Worm (Caenorhabditis elegans) whole organism, dauer: ENCODE measurements around the gene F07G6.12.
"Not testable (repeated sequence)": the region's sequence is repeated elsewhere in the genome, so short reads cannot be mapped to it uniquely, and the experiment has no call there.

ENCODE experiments used
- unc-62 ChIP-seq: sonication (generic microtip); optimal IDR thresholded peaks from 2 replicates; lab custom pipeline; 2017; ENCODE audit warnings: missing biosample characterization, missing genetic modification reagents, missing genetic modification characterization

F07G6.12 gene

DNA sequence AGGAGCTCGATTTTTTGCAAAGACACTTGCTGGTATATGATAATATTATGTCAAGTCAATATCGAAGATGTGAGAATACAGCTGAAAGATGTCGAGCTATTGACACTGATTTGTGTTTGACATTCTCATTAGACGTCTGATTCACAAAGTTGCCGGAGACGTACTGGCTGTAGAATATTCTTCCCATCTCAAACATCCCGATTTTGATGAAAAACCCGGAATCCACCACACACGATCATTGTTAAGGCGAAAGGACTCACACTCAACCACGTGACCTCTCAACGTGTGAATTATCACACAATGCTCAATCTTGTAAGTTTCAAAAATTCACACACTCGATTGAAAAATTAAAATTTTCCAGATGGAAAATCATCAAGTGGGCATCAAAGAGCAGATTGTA lies at the start of gene F07G6.12:
Gene F07G6.12, plus strand, starts transcription at position 301 of the 400 bp plus-strand sequence.
- no peak for TF ChIP-seq unc-62 (GFP tag; lab: Kevin White, UChicago)

ce11 chrX:1687079-1687478 lies 49.0 kb upstream of the F07G6.12 start, which contains the start of gene C36C9.11:
TSS of gene C36C9.11 (plus strand) at chrX:1687379.
- not testable (repeated sequence) for TF ChIP-seq unc-62 (GFP tag; lab: Kevin White, UChicago)

ce11 chrX:1689996-1690395 lies 46.0 kb upstream of the F07G6.12 start, which contains the start of gene C36C9.12:
TSS of gene C36C9.12 (minus strand) at chrX:1690096.
- TF ChIP-seq unc-62 (GFP tag; lab: Kevin White, UChicago), result not testable (repeated sequence)

DNA sequence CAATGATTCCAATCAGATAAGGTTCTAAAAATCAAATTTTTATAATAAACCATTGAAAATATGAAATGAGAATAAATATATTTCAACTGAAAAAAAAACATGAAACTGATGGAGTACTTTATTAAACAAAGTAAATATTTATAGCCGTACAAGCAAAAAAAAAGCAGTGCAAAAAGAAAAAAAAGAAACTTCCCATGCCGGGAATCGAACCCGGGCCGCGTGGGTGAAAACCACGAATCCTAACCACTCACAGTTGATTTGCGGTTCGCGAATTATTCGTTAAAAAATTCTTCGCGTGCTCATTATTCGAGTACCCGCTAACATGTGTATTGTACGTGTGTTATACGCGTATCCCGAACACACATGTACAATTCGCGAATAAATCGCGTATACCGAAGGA lies 45.1 kb upstream of the F07G6.12 start, which contains the start of gene C36C9.6:
Gene C36C9.6, minus strand, starts transcription at position 101 of the 400 bp plus-strand sequence.
- not testable (repeated sequence) for TF ChIP-seq unc-62 (GFP tag; lab: Kevin White, UChicago)

ce11 chrX:1696879-1697278 lies 39.2 kb upstream of the F07G6.12 start, which contains the start of gene C36C9.4:
TSS of gene C36C9.4 (minus strand) at chrX:1696979.
- TF ChIP-seq unc-62 (GFP tag; lab: Kevin White, UChicago), result not testable (repeated sequence)

DNA sequence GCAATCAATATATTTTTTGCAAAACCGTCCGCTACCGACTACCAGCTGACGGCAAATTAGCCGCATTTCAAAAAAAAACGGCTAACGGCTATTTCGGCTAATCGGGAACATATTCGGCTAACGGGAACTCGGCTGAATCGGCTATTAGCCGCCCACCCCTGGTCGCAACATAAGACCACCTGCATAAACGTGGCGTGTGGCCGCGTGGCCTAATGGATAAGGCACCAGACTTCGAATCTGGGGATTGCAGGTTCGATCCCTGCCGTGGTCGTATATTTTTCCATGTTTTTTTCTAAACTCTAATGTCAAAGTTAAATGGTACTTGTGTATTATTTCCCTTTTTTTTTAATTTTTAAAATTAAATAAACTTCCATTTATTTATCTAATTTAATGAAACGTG lies 37.6 kb upstream of the F07G6.12 start:
- TF ChIP-seq unc-62 (GFP tag; lab: Kevin White, UChicago), result no peak

DNA sequence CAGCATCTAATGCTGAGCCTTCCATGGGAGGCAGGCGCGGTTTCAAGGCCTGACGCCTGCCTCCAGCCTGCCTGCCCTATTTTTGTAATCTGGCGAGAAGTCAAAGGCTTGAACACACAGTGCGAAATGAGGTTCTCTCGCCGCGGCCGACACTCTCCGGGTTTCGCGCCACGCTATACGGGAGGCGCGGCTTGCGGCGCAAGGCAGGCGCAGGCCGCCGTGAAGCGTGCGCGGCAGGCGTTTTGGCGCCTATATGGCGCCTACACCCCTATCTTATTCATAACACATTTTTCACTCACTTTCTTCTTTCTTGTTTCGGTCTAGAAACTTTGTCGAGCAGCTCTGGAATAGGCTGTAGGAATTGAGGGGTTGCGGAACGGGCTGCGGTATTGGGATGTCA lies 33.0 kb upstream of the F07G6.12 start:
- no peak for TF ChIP-seq unc-62 (GFP tag; lab: Kevin White, UChicago)

DNA sequence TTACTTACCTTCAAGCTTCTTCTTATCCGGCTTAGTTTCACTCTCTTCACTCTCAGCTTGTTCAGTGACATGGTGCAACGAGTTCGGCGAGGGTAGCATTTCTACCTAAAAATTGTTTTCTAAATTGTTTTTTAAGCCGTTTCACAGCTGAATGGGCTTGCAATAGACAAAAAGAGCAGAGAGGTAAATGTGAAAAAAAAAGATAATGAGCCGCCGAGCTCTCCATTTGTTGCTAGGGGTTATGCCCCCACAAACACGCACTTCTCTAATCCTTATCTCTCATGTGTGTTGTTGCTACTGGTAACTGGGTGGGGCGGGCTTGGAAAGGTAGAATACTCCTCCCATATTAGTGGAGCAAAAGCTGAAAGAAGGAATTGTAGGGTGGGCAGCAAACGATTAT lies 32.2 kb upstream of the F07G6.12 start, which contains the start of gene C36C9.5:
Gene C36C9.5, minus strand, starts transcription at position 101 of the 400 bp plus-strand sequence.
- no peak for TF ChIP-seq unc-62 (GFP tag; lab: Kevin White, UChicago)

DNA sequence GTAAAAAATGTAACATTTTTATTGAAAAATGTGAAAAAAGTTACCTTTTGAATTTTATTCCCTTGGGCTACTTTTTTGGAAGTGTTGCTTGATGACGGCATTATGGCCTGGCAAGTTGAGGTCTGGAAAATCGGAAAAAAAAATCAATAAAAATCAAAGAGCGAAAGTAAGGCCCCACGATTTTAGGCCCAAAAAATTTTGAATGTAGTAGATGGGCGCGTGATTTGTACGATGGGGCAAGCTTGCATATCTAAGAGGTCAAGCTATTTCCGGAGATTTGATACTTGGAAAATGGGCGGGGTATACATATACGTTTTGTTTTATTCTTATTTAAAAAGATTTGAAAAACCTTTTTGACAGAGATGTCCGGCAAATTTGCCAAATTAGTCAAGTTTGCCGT lies 29.5 kb upstream of the F07G6.12 start, which contains the start of gene F07G6.5:
Gene F07G6.5, minus strand, starts transcription at position 101 of the 400 bp plus-strand sequence.
- no peak for TF ChIP-seq unc-62 (GFP tag; lab: Kevin White, UChicago)

- TF ChIP-seq unc-62 (GFP tag; lab: Kevin White, UChicago), result no peak
Measured at ce11 chrX:1712538-1712937, 23.5 kb upstream of the F07G6.12 start, which contains the start of gene fbxa-52. TSS of gene fbxa-52 (minus strand) at chrX:1712638.

ce11 chrX:1718479-1718878 lies 17.6 kb upstream of the F07G6.12 start, which contains the start of gene fbxa-53:
TSS of gene fbxa-53 (minus strand) at chrX:1718579.
- TF ChIP-seq unc-62 (GFP tag; lab: Kevin White, UChicago), result no peak

DNA sequence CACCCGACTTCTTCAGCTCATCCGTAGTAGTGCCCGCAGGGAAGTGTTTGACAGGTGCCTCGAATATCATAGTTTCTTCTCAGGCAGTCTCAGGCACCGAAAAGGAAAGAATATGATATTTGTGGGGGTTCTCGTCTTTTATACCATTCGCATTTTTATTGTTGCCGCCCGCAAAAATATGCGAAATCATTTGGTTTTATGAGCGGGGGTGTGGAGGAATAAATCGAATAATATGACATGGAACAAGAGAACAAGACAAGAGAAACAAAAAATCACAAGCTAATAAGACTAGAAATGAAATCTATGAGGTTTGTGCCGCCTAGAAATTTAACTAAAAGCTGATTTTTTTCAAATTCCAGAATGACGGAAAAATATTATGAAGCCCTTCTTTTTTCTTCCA lies 15.7 kb upstream of the F07G6.12 start, which contains the start of gene F07G6.8:
Gene F07G6.8, minus strand, starts transcription at position 101 of the 400 bp plus-strand sequence.
- no peak for TF ChIP-seq unc-62 (GFP tag; lab: Kevin White, UChicago)

DNA sequence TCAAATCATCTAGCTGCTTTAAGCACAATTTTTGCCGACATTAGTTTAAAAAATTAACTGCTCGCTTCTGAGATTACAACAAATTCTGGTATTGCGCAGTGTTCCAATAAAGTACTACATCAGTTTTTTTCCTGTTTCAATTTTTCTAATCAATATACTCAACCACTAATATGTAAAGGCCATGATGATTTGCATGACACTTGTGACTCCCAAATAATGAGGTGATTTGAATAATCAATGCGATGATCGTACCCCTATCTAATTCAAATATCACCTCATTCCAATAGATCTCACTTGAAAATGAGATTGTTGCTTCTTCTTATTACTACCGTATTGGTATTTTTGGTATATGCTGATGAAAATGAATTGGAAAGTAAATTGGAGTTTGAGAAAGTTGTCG lies 9.0 kb upstream of the F07G6.12 start, which contains the start of gene F07G6.2:
Gene F07G6.2, plus strand, starts transcription at position 301 of the 400 bp plus-strand sequence.
- no peak for TF ChIP-seq unc-62 (GFP tag; lab: Kevin White, UChicago)

DNA sequence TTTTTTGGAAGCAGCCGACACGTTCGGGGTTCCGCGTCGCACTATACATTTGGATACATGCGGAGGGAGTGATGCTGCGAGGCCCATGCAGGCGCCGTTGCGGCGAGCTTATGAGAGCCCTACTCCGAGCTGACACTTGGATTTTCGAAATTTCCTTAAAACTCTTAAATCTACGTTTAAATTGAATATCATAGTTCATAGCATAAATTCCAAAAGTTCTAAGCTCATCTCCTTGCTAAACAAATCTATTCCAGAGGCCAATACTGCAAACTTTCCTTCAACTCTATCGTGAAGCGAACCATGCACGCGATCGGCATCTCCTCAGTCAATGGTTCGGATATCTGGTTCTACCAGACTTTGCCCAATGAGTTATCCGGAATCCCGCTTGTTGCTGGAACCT lies 6.5 kb upstream of the F07G6.12 start, which contains the start of gene dgn-3:
Gene dgn-3, plus strand, starts transcription at position 301 of the 400 bp plus-strand sequence.
- TF ChIP-seq unc-62 (GFP tag; lab: Kevin White, UChicago), result no peak

- TF ChIP-seq unc-62 (GFP tag; lab: Kevin White, UChicago), result no peak
Measured at ce11 chrX:1737606-1738005, 1.6 kb downstream of the F07G6.12 start, which contains the start of gene F07G6.10. TSS of gene F07G6.10 (plus strand) at chrX:1737906.

- TF ChIP-seq unc-62 (GFP tag; lab: Kevin White, UChicago), result not testable (repeated sequence)
Measured at ce11 chrX:1742530-1742929, 6.5 kb downstream of the F07G6.12 start, which contains the start of gene Y75D11A.2. TSS of gene Y75D11A.2 (plus strand) at chrX:1742830.

DNA sequence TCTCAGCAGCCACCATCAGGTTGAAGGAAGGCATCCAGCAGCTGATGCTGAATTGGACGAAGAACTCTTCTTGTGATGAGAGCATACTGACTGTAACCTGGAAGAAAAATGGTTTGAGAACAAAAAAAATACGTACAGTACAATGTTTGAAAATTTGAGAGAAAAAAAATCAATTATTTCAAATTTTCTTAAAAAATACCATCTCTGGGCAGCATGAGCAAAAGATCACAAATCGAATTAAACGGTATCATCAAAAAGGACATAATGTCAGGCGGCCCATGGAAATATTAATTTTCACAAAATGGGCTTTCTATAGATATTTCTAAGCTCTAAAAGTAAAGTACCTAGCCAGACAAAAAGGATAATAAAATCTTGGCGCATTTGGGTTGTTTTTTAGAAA lies 10.1 kb downstream of the F07G6.12 start, which contains the start of gene Y75D11A.3:
Gene Y75D11A.3, minus strand, starts transcription at position 101 of the 400 bp plus-strand sequence.
- TF ChIP-seq unc-62 (GFP tag; lab: Kevin White, UChicago), result not testable (repeated sequence)
